1 fruit fly cellular context compared by ENCODE assay signal in genomic region chr3R:23876699-23877098, dm6.
A peak's percentile ranks its signal among the peaks of the same experiment; 100 is the strongest.
TF ChIP-seq lines count a peak whose summit lies in the region.

No protein-coding gene starts in this region.

TF ChIP-seq in whole organism, embryonic, 481 proteins besides CTCF, POLR2A, EP300 and RAD21 (continued from another document):
- TF ChIP-seq Mad (GFP tag; optimal IDR thresholded peaks at IDR 0.05; lab: Kevin White, UChicago) (no peak), ATbp (GFP tag; optimal IDR thresholded peaks at IDR 0.05; lab: Kevin White, UChicago) (peak; percentile 57), mirr (GFP tag; optimal IDR thresholded peaks at IDR 0.05; lab: Kevin White, UChicago) (peak; percentile 13), CG7357 (GFP tag; IDR thresholded peaks at IDR 0.05; lab: Robert Waterston, UW) (no peak), CG5245 (GFP tag; optimal IDR thresholded peaks at IDR 0.05; lab: Kevin White, UChicago) (no peak), Pdp1 (GFP tag; optimal IDR thresholded peaks at IDR 0.05; lab: Kevin White, UChicago) (peak in 1 of 2 experiments; percentile 3), CG13424 (tag; optimal IDR thresholded peaks at IDR 0.05; lab: Kevin White, UChicago) (peak; percentile 18), Asciz (GFP tag; optimal IDR thresholded peaks at IDR 0.05; lab: Kevin White, UChicago) (peak; percentile 19)
